Worm (Caenorhabditis elegans) whole organism, L3 larva: ENCODE data around the gene col-169.

ENCODE experiments used
- R02D3.7 ChIP-seq: fragments of 150-350 bp; optimal IDR thresholded peaks from 2 replicates; lab custom pipeline; 2014; ENCODE audit warnings: missing biosample characterization, missing genetic modification characterization
- ZK546.5 ChIP-seq: sonication (generic microtip); optimal IDR thresholded peaks from 2 replicates; lab custom pipeline; 2017; ENCODE audit warnings: missing biosample characterization, missing genetic modification characterization
- aly-2 ChIP-seq: fragments of 150-350 bp; optimal IDR thresholded peaks from 2 replicates; lab custom pipeline; 2014; ENCODE audit warnings: missing biosample characterization, missing genetic modification characterization
- ama-1 ChIP-seq: fragments of 150-350 bp; optimal IDR thresholded peaks from 2 replicates; lab custom pipeline; 2018
- ceh-16 ChIP-seq: sonication (generic microtip); optimal IDR thresholded peaks from 2 replicates; lab custom pipeline; 2017; ENCODE audit warnings: missing biosample characterization, missing genetic modification characterization
- ceh-28 ChIP-seq: fragments of 150-350 bp; optimal IDR thresholded peaks from 2 replicates; lab custom pipeline; 2014; ENCODE audit warnings: missing biosample characterization, missing genetic modification reagents, missing genetic modification characterization
- ceh-82 ChIP-seq: fragments of 150-350 bp; optimal IDR thresholded peaks from 2 replicates; lab custom pipeline; 2014; ENCODE audit warnings: missing biosample characterization, missing genetic modification characterization
- ceh-9 ChIP-seq: sonication (generic microtip); optimal IDR thresholded peaks from 2 replicates; lab custom pipeline; 2018; ENCODE audit warnings: missing biosample characterization, missing genetic modification characterization
- daf-12 ChIP-seq: fragments of 150-350 bp; optimal IDR thresholded peaks from 2 replicates; lab custom pipeline; 2014; ENCODE audit warnings: missing biosample characterization, missing genetic modification reagents, missing genetic modification characterization
- egl-27 ChIP-seq: sonication (generic microtip); optimal IDR thresholded peaks from 4 replicates; lab custom pipeline; 2017; ENCODE audit warnings: missing biosample characterization, missing genetic modification reagents, missing genetic modification characterization
- egl-5 ChIP-seq: fragments of 150-350 bp; optimal IDR thresholded peaks from 2 replicates; lab custom pipeline; 2017; ENCODE audit warnings: missing biosample characterization, missing genetic modification reagents, missing genetic modification characterization, inconsistent platforms
- elt-1 ChIP-seq: fragments of 150-350 bp; optimal IDR thresholded peaks from 2 replicates; lab custom pipeline; 2014; ENCODE audit warnings: missing biosample characterization, missing genetic modification characterization
- elt-2 ChIP-seq: sonication (generic microtip); optimal IDR thresholded peaks from 2 replicates; lab custom pipeline; 2016; ENCODE audit warnings: missing genetic modification reagents, mild to moderate bottlenecking, missing genetic modification characterization, missing compliant biosample characterization
- elt-3 ChIP-seq, 3 experiments: fragments of 150-350 bp in 1 of 3; sonication (generic microtip) in 2 of 3; optimal IDR thresholded peaks; 2 replicates in 2 of 3; 4 replicates in 1 of 3; lab custom pipeline; 2014 to 2017; ENCODE audit warnings: missing biosample characterization in 3 of 3, missing genetic modification characterization in 3 of 3
- eor-1 ChIP-seq, 2 experiments: fragments of 150-350 bp; optimal IDR thresholded peaks; 2 replicates each; lab custom pipeline; 2014 to 2018; ENCODE audit warnings: missing biosample characterization in 2 of 2, missing genetic modification characterization in 2 of 2
- fkh-10 ChIP-seq: sonication (generic microtip); optimal IDR thresholded peaks from 2 replicates; lab custom pipeline; 2017; ENCODE audit warnings: missing biosample characterization, missing genetic modification reagents, missing genetic modification characterization
- fkh-2 ChIP-seq: fragments of 150-350 bp; optimal IDR thresholded peaks from 2 replicates; lab custom pipeline; 2014; ENCODE audit warnings: missing biosample characterization, missing genetic modification reagents, missing genetic modification characterization
- fos-1 ChIP-seq: fragments of 150-350 bp; optimal IDR thresholded peaks from 2 replicates; lab custom pipeline; 2014; ENCODE audit warnings: missing biosample characterization, missing genetic modification characterization
- hmg-11 ChIP-seq: sonication (generic microtip); optimal IDR thresholded peaks from 2 replicates; lab custom pipeline; 2016; ENCODE audit warnings: missing genetic modification characterization, missing compliant biosample characterization
- jun-1 ChIP-seq: fragments of 150-350 bp; optimal IDR thresholded peaks from 2 replicates; lab custom pipeline; 2014; ENCODE audit warnings: missing biosample characterization, missing genetic modification reagents, missing genetic modification characterization
- lin-15B ChIP-seq: fragments of 150-350 bp; optimal IDR thresholded peaks from 2 replicates; lab custom pipeline; 2014; ENCODE audit warnings: missing biosample characterization, missing genetic modification characterization
- lin-39 ChIP-seq: fragments of 150-350 bp; optimal IDR thresholded peaks from 2 replicates; lab custom pipeline; 2018; ENCODE audit warnings: missing biosample characterization, missing genetic modification reagents, missing genetic modification characterization
- lsy-12 ChIP-seq: sonication (generic microtip); optimal IDR thresholded peaks from 2 replicates; lab custom pipeline; 2016; ENCODE audit warnings: mild to moderate bottlenecking, missing genetic modification characterization, missing compliant biosample characterization
- mdl-1 ChIP-seq: fragments of 150-350 bp; optimal IDR thresholded peaks from 2 replicates; lab custom pipeline; 2014; ENCODE audit warnings: missing biosample characterization, missing genetic modification characterization
- mml-1 ChIP-seq: fragments of 150-350 bp; sonication (generic microtip); optimal IDR thresholded peaks from 3 replicates; lab custom pipeline; 2014; ENCODE audit warnings: missing biosample characterization, missing genetic modification characterization
- nfya-1 ChIP-seq: sonication (generic microtip); optimal IDR thresholded peaks from 2 replicates; lab custom pipeline; 2017; ENCODE audit warnings: missing genetic modification characterization, mild to moderate bottlenecking, missing compliant biosample characterization, antibody characterized with exemption, moderate library complexity; ENCODE audit not compliant: insufficient read depth
- nhr-11 ChIP-seq: fragments of 150-350 bp; optimal IDR thresholded peaks from 2 replicates; lab custom pipeline; 2014; ENCODE audit warnings: missing biosample characterization, missing genetic modification characterization
- nhr-12 ChIP-seq: fragments of 150-350 bp; optimal IDR thresholded peaks from 2 replicates; lab custom pipeline; 2014; ENCODE audit warnings: missing biosample characterization, missing genetic modification characterization
- nhr-23 ChIP-seq: fragments of 150-350 bp; optimal IDR thresholded peaks from 2 replicates; lab custom pipeline; 2014; ENCODE audit warnings: missing biosample characterization, missing genetic modification reagents, missing genetic modification characterization
- nhr-237 ChIP-seq: fragments of 150-350 bp; optimal IDR thresholded peaks from 2 replicates; lab custom pipeline; 2014; ENCODE audit warnings: missing biosample characterization, missing genetic modification characterization
- nhr-25 ChIP-seq: sonication (generic microtip); optimal IDR thresholded peaks from 2 replicates; lab custom pipeline; 2017; ENCODE audit warnings: missing biosample characterization, missing genetic modification characterization
- nhr-28 ChIP-seq: fragments of 150-350 bp; optimal IDR thresholded peaks from 2 replicates; lab custom pipeline; 2014; ENCODE audit warnings: missing biosample characterization, missing genetic modification characterization
- nhr-43 ChIP-seq: sonication (generic microtip); optimal IDR thresholded peaks from 2 replicates; lab custom pipeline; 2016; ENCODE audit warnings: mild to moderate bottlenecking, missing genetic modification characterization, missing compliant biosample characterization; ENCODE audit not compliant: poor library complexity, severe bottlenecking
- nhr-67 ChIP-seq: fragments of 150-350 bp; optimal IDR thresholded peaks from 2 replicates; lab custom pipeline; 2014; ENCODE audit warnings: missing biosample characterization, missing genetic modification characterization
- nhr-76 ChIP-seq: fragments of 150-350 bp; sonication (generic microtip); optimal IDR thresholded peaks from 5 replicates; lab custom pipeline; 2014; ENCODE audit warnings: missing biosample characterization, missing genetic modification characterization
- nhr-77 ChIP-seq: fragments of 150-350 bp; optimal IDR thresholded peaks from 2 replicates; lab custom pipeline; 2014; ENCODE audit warnings: missing biosample characterization, missing genetic modification characterization
- pha-4 ChIP-seq: fragments of 150-350 bp; optimal IDR thresholded peaks from 2 replicates; lab custom pipeline; 2014; ENCODE audit warnings: missing biosample characterization, missing genetic modification reagents, missing genetic modification characterization
- pqm-1 ChIP-seq: fragments of 150-350 bp; optimal IDR thresholded peaks from 2 replicates; lab custom pipeline; 2017; ENCODE audit warnings: missing biosample characterization, missing genetic modification characterization, inconsistent platforms
- sea-2 ChIP-seq: fragments of 150-350 bp; sonication (generic microtip); optimal IDR thresholded peaks from 4 replicates; lab custom pipeline; 2014; ENCODE audit warnings: missing biosample characterization, missing genetic modification reagents, missing genetic modification characterization
- skn-1 ChIP-seq: fragments of 150-350 bp; optimal IDR thresholded peaks from 2 replicates; lab custom pipeline; 2014; ENCODE audit warnings: missing biosample characterization, missing genetic modification characterization
- snpc-4 ChIP-seq: fragments of 150-350 bp; optimal IDR thresholded peaks from 2 replicates; lab custom pipeline; 2014; ENCODE audit warnings: missing biosample characterization, missing genetic modification characterization
- tbx-2 ChIP-seq: sonication (generic microtip); optimal IDR thresholded peaks from 2 replicates; lab custom pipeline; 2016; ENCODE audit warnings: mild to moderate bottlenecking, missing genetic modification characterization, missing compliant biosample characterization
- unc-39 ChIP-seq: sonication (generic microtip); optimal IDR thresholded peaks from 4 replicates; lab custom pipeline; 2017; ENCODE audit warnings: missing biosample characterization, missing genetic modification characterization
- unc-62 ChIP-seq: fragments of 150-350 bp; sonication (generic microtip); optimal IDR thresholded peaks from 4 replicates; lab custom pipeline; 2014; ENCODE audit warnings: missing biosample characterization, missing genetic modification reagents, missing genetic modification characterization
- zag-1 ChIP-seq: fragments of 150-350 bp; optimal IDR thresholded peaks from 2 replicates; lab custom pipeline; 2014; ENCODE audit warnings: missing biosample characterization, missing genetic modification characterization
- ztf-11 ChIP-seq: fragments of 150-350 bp; optimal IDR thresholded peaks from 2 replicates; lab custom pipeline; 2014; ENCODE audit warnings: missing biosample characterization, missing genetic modification characterization
- ztf-4 ChIP-seq: fragments of 150-350 bp; optimal IDR thresholded peaks from 2 replicates; lab custom pipeline; 2014; ENCODE audit warnings: missing biosample characterization, missing genetic modification characterization

The col-169 gene

ce11 chrX:6292812-6293211 is 36.1 kb upstream of the col-169 start, which contains the start of gene mom-1:
TSS of gene mom-1 (plus strand) at chrX:6293112.
- TF ChIP-seq hmg-11 (tag; lab: Kevin White, UChicago) (no peak), pha-4 (tag; lab: Kevin White, UChicago) (no peak), nhr-43 (no peak), fos-1 (no peak), ama-1 (lab: Kevin White, UChicago) (no peak)

DNA sequence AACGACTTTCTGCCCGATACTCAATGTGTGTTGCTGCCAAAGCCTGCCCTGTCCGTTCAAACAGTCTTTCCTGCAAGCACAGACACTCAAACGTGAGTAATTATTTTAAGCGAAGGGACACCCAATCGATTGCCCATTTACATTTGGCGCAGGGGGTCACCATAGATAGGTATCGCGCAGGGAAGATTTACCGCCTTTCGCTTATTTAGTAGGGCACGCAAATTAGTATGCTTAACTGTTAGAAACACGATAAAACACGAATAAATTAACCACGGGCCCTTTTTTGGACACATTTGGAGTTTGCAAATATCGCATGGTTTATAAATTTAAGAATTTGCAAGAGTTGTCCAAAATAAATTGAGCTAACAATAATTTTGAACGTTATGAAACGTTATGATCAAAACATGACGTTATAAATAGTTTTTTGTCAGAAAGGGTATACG is 32.5 kb upstream of the col-169 start:
- TF ChIP-seq nhr-28 (tag; lab: Kevin White, UChicago), result peak; percentile 93
- TF ChIP-seq ama-1 (lab: Kevin White, UChicago), result no peak
- TF ChIP-seq pqm-1 (tag; lab: Kevin White, UChicago), result peak; percentile 91
- peak; percentile 100 for TF ChIP-seq nhr-77 (tag; lab: Kevin White, UChicago)
- TF ChIP-seq ceh-28 (tag; lab: Kevin White, UChicago), result peak; percentile 99
- TF ChIP-seq fkh-10 (GFP tag; lab: Kevin White, UChicago), result peak; percentile 100
- TF ChIP-seq lin-15B (tag; lab: Kevin White, UChicago), result peak; percentile 37
- peak; percentile 4 to 81 for TF ChIP-seq eor-1 (tag; optimal IDR thresholded peaks at IDR 0.05; lab: Kevin White, UChicago)
- peak; percentile 96 for TF ChIP-seq fos-1
- TF ChIP-seq unc-62 (GFP tag; lab: Kevin White, UChicago), result peak; percentile 97
- TF ChIP-seq ceh-16 (tag; lab: Kevin White, UChicago), result peak; percentile 84
- TF ChIP-seq elt-1 (tag; lab: Kevin White, UChicago), result peak; percentile 90
- TF ChIP-seq zag-1 (tag; lab: Kevin White, UChicago), result peak; percentile 98
- TF ChIP-seq nhr-76 (tag; lab: Kevin White, UChicago), result peak; percentile 82
- TF ChIP-seq ztf-11, result peak; percentile 82
- TF ChIP-seq elt-2 (tag; lab: Kevin White, UChicago), result peak; percentile 88
- TF ChIP-seq nhr-12 (tag; lab: Kevin White, UChicago), result peak; percentile 49
- peak; percentile 98 for TF ChIP-seq aly-2 (tag; lab: Kevin White, UChicago)
- TF ChIP-seq elt-3 (tag; optimal IDR thresholded peaks at IDR 0.05; lab: Kevin White, UChicago), result peak; percentile 94 to 99 (median 97)
- peak; percentile 89 for TF ChIP-seq nhr-237 (tag; lab: Kevin White, UChicago)
- peak; percentile 98 for TF ChIP-seq hmg-11 (tag; lab: Kevin White, UChicago)
- peak; percentile 99 for TF ChIP-seq nhr-43
- peak; percentile 100 for TF ChIP-seq nhr-25 (tag; lab: Kevin White, UChicago)
- TF ChIP-seq unc-39, result peak; percentile 77
- peak; percentile 100 for TF ChIP-seq lin-39 (tag; lab: Kevin White, UChicago)
- TF ChIP-seq snpc-4, result peak; percentile 91
- TF ChIP-seq tbx-2 (tag; lab: Kevin White, UChicago), result peak; percentile 99
- peak; percentile 95 for TF ChIP-seq R02D3.7 (tag; lab: Kevin White, UChicago)
- TF ChIP-seq ZK546.5, result peak; percentile 69
- peak; percentile 76 for TF ChIP-seq ceh-9
- TF ChIP-seq mml-1 (tag; lab: Kevin White, UChicago), result no peak
- TF ChIP-seq nhr-11, result peak; percentile 99
- TF ChIP-seq egl-5 (tag; lab: Kevin White, UChicago), result peak; percentile 99
- TF ChIP-seq jun-1 (tag; lab: Kevin White, UChicago), result peak; percentile 100
- TF ChIP-seq pha-4 (tag; lab: Kevin White, UChicago), result peak; percentile 98
- peak; percentile 85 for TF ChIP-seq mdl-1
- TF ChIP-seq sea-2 (GFP tag; lab: Kevin White, UChicago), result no peak
- peak; percentile 96 for TF ChIP-seq daf-12 (tag; lab: Kevin White, UChicago)
- peak; percentile 98 for TF ChIP-seq ceh-82 (tag; lab: Kevin White, UChicago)
- peak; percentile 92 for TF ChIP-seq ztf-4 (tag; lab: Kevin White, UChicago)
- TF ChIP-seq nhr-23 (tag; lab: Kevin White, UChicago), result peak; percentile 100
- TF ChIP-seq fkh-2 (tag; lab: Kevin White, UChicago), result peak; percentile 97
- TF ChIP-seq nfya-1 (tag; lab: Kevin White, UChicago), result peak; percentile 97
- TF ChIP-seq nhr-67 (tag; lab: Kevin White, UChicago), result peak; percentile 53
- peak; percentile 98 for TF ChIP-seq skn-1
- peak; percentile 98 for TF ChIP-seq lsy-12 (tag; lab: Kevin White, UChicago)
- peak; percentile 89 for TF ChIP-seq egl-27
